Worm (Caenorhabditis elegans): ENCODE measurements around the gene unc-1.

The unc-1 gene

ce11 chrX:1096808-1097207, 34.6 kb upstream of the unc-1 start, which contains the start of the genes pigx-1 and rme-6:
TSS of gene pigx-1 (minus strand) at chrX:1097013.
TSS of gene rme-6 (plus strand) at chrX:1097152.
- TF ChIP-seq hmg-11 (tag; optimal IDR thresholded peaks at IDR 0.05): peak; percentile 88
- peak; percentile 29 for TF ChIP-seq nfya-1 (tag; optimal IDR thresholded peaks at IDR 0.05; ENCODE audit: insufficient read depth)
- peak; percentile 31 for TF ChIP-seq pha-4 (tag; optimal IDR thresholded peaks at IDR 0.05)
- no peak for TF ChIP-seq elt-2 (tag; optimal IDR thresholded peaks at IDR 0.05)

- TF ChIP-seq eor-1 (tag; optimal IDR thresholded peaks at IDR 0.05) (no peak), nhr-23 (tag; optimal IDR thresholded peaks at IDR 0.05) (no peak), lin-39 (tag; optimal IDR thresholded peaks at IDR 0.05) (no peak), pqm-1 (tag; optimal IDR thresholded peaks at IDR 0.05) (peak; percentile 12), snpc-4 (tag; optimal IDR thresholded peaks at IDR 0.05) (no peak), lsy-12 (tag; optimal IDR thresholded peaks at IDR 0.05) (no peak), nhr-11 (tag; optimal IDR thresholded peaks at IDR 0.05) (no peak), fos-1 (tag; optimal IDR thresholded peaks at IDR 0.05) (no peak), lin-15B (tag; optimal IDR thresholded peaks at IDR 0.05) (no peak), nhr-43 (tag; optimal IDR thresholded peaks at IDR 0.05; ENCODE audit: poor library complexity, severe bottlenecking) (no peak), mdl-1 (tag; optimal IDR thresholded peaks at IDR 0.05) (no peak), ZK546.5 (tag; optimal IDR thresholded peaks at IDR 0.05) (no peak), ceh-16 (tag; optimal IDR thresholded peaks at IDR 0.05) (no peak), elt-1 (tag; optimal IDR thresholded peaks at IDR 0.05) (no peak), egl-27 (tag; optimal IDR thresholded peaks at IDR 0.05) (no peak), ceh-82 (tag; optimal IDR thresholded peaks at IDR 0.05) (no peak), ztf-4 (tag; optimal IDR thresholded peaks at IDR 0.05) (no peak), hmg-11 (tag; optimal IDR thresholded peaks at IDR 0.05) (no peak), mml-1 (tag; optimal IDR thresholded peaks at IDR 0.05) (no peak), aly-2 (tag; optimal IDR thresholded peaks at IDR 0.05) (no peak), elt-2 (tag; optimal IDR thresholded peaks at IDR 0.05) (peak; percentile 18), pha-4 (tag; optimal IDR thresholded peaks at IDR 0.05) (peak; percentile 56)
Observed at ce11 chrX:1094332-1094731, 32.1 kb upstream of the unc-1 start.

ce11 chrX:1093154-1093553, 30.9 kb upstream of the unc-1 start:
- peak; percentile 96 for TF ChIP-seq nfya-1 (tag; optimal IDR thresholded peaks at IDR 0.05; ENCODE audit: insufficient read depth)
- peak; percentile 79 for TF ChIP-seq fkh-10 (GFP tag; optimal IDR thresholded peaks at IDR 0.05)
- no peak for TF ChIP-seq ZK546.5 (tag; optimal IDR thresholded peaks at IDR 0.05)
- no peak for TF ChIP-seq nhr-28 (tag; optimal IDR thresholded peaks at IDR 0.05)
- TF ChIP-seq R02D3.7 (tag; optimal IDR thresholded peaks at IDR 0.05): peak; percentile 58
- peak; percentile 65 for TF ChIP-seq fos-1 (tag; optimal IDR thresholded peaks at IDR 0.05)
- TF ChIP-seq unc-39 (tag; optimal IDR thresholded peaks at IDR 0.05): no peak
- no peak for TF ChIP-seq ztf-11 (tag; optimal IDR thresholded peaks at IDR 0.05)
- TF ChIP-seq ama-1 (optimal IDR thresholded peaks at IDR 0.05): peak; percentile 72
- TF ChIP-seq eor-1 (tag; optimal IDR thresholded peaks at IDR 0.05): no peak
- TF ChIP-seq elt-1 (tag; optimal IDR thresholded peaks at IDR 0.05): peak; percentile 81
- no peak for TF ChIP-seq nhr-12 (tag; optimal IDR thresholded peaks at IDR 0.05)
- peak; percentile 23 for TF ChIP-seq nhr-77 (tag; optimal IDR thresholded peaks at IDR 0.05)
- peak; percentile 65 for TF ChIP-seq lin-15B (tag; optimal IDR thresholded peaks at IDR 0.05)
- peak; percentile 34 for TF ChIP-seq lsy-12 (tag; optimal IDR thresholded peaks at IDR 0.05)
- TF ChIP-seq hmg-11 (tag; optimal IDR thresholded peaks at IDR 0.05): peak; percentile 99
- TF ChIP-seq ceh-16 (tag; optimal IDR thresholded peaks at IDR 0.05): no peak
- TF ChIP-seq skn-1 (tag; optimal IDR thresholded peaks at IDR 0.05): peak; percentile 32
- peak; percentile 90 for TF ChIP-seq fkh-2 (tag; optimal IDR thresholded peaks at IDR 0.05)
- no peak for TF ChIP-seq daf-12 (tag; optimal IDR thresholded peaks at IDR 0.05)
- no peak for TF ChIP-seq nhr-76 (tag; optimal IDR thresholded peaks at IDR 0.05)
- peak; percentile 93 for TF ChIP-seq mdl-1 (tag; optimal IDR thresholded peaks at IDR 0.05)
- peak in 1 of 3 experiments; percentile 30 for TF ChIP-seq elt-3 (tag; optimal IDR thresholded peaks at IDR 0.05)
- TF ChIP-seq ceh-9 (tag; optimal IDR thresholded peaks at IDR 0.05): no peak
- TF ChIP-seq sea-2 (GFP tag; optimal IDR thresholded peaks at IDR 0.05): no peak
- TF ChIP-seq ceh-28 (tag; optimal IDR thresholded peaks at IDR 0.05): peak; percentile 83
- TF ChIP-seq aly-2 (tag; optimal IDR thresholded peaks at IDR 0.05): no peak
- TF ChIP-seq nhr-237 (tag; optimal IDR thresholded peaks at IDR 0.05): no peak
- peak; percentile 84 for TF ChIP-seq snpc-4 (tag; optimal IDR thresholded peaks at IDR 0.05)
- TF ChIP-seq ceh-82 (tag; optimal IDR thresholded peaks at IDR 0.05): peak; percentile 77
- peak; percentile 67 for TF ChIP-seq ztf-4 (tag; optimal IDR thresholded peaks at IDR 0.05)
- peak; percentile 99 for TF ChIP-seq pha-4 (tag; optimal IDR thresholded peaks at IDR 0.05)
- peak; percentile 89 for TF ChIP-seq egl-27 (tag; optimal IDR thresholded peaks at IDR 0.05)
- TF ChIP-seq unc-62 (GFP tag; optimal IDR thresholded peaks at IDR 0.05): peak; percentile 99
- peak; percentile 83 for TF ChIP-seq nhr-23 (tag; optimal IDR thresholded peaks at IDR 0.05)
- TF ChIP-seq nhr-67 (tag; optimal IDR thresholded peaks at IDR 0.05): no peak
- TF ChIP-seq jun-1 (tag; optimal IDR thresholded peaks at IDR 0.05): peak; percentile 92
- peak; percentile 93 for TF ChIP-seq nhr-25 (tag; optimal IDR thresholded peaks at IDR 0.05)
- peak; percentile 88 for TF ChIP-seq nhr-43 (tag; optimal IDR thresholded peaks at IDR 0.05; ENCODE audit: poor library complexity, severe bottlenecking)
- TF ChIP-seq egl-5 (tag; optimal IDR thresholded peaks at IDR 0.05): peak; percentile 98
- TF ChIP-seq tbx-2 (tag; optimal IDR thresholded peaks at IDR 0.05): peak; percentile 72
- TF ChIP-seq lin-39 (tag; optimal IDR thresholded peaks at IDR 0.05): peak; percentile 89
- TF ChIP-seq mml-1 (tag; optimal IDR thresholded peaks at IDR 0.05): no peak
- peak; percentile 80 for TF ChIP-seq nhr-11 (tag; optimal IDR thresholded peaks at IDR 0.05)
- peak; percentile 80 for TF ChIP-seq elt-2 (tag; optimal IDR thresholded peaks at IDR 0.05)
- peak; percentile 90 for TF ChIP-seq pqm-1 (tag; optimal IDR thresholded peaks at IDR 0.05)

Data from whole organism, L3 larva.